Worm (Caenorhabditis elegans): ENCODE results near the gene C33H5.2.

The C33H5.2 gene

ce11 chrIV:7785506-7786065 is 19.3 kb upstream of the C33H5.2 start, which contains the start of gene tag-322:
TSS of gene tag-322 (minus strand) at chrIV:7785556.
- peak; percentile 42 for TF ChIP-seq nhr-102 (tag; optimal IDR thresholded peaks at IDR 0.05)
- TF ChIP-seq dpl-1 (GFP tag; optimal IDR thresholded peaks at IDR 0.05), result peak; percentile 71
- TF ChIP-seq pha-4 (GFP tag; IDR thresholded peaks at IDR 0.05), result no peak
- TF ChIP-seq pha-4 (tag; optimal IDR thresholded peaks at IDR 0.05), result peak; percentile 18
- no peak for TF ChIP-seq ceh-20 (GFP tag; IDR thresholded peaks at IDR 0.05)
- TF ChIP-seq madf-5 (GFP tag; IDR thresholded peaks at IDR 0.05), result no peak
- peak; percentile 84 for TF ChIP-seq mes-2 (tag; optimal IDR thresholded peaks at IDR 0.05; ENCODE audit: poor library complexity, severe bottlenecking)
- TF ChIP-seq dmd-6 (GFP tag; IDR thresholded peaks at IDR 0.05), result peak; percentile 25; the same call in 1 of the 2 replicates
- TF ChIP-seq lin-38 (GFP tag; IDR thresholded peaks at IDR 0.05), result peak; percentile 96
- TF ChIP-seq ama-1 (optimal IDR thresholded peaks at IDR 0.05), result peak; percentile 44
- TF ChIP-seq hlh-11 (tag; optimal IDR thresholded peaks at IDR 0.05), result peak; percentile 32
- peak; percentile 44 for TF ChIP-seq nhr-28 (tag; optimal IDR thresholded peaks at IDR 0.05)
- TF ChIP-seq lin-13 (GFP tag; optimal IDR thresholded peaks at IDR 0.05), result peak; percentile 21
- peak in 1 of 2 experiments; percentile 4 for TF ChIP-seq hif-1 (tag; optimal IDR thresholded peaks at IDR 0.05)
- TF ChIP-seq ceh-44 (GFP tag; IDR thresholded peaks at IDR 0.05), result no peak
- peak; percentile 58 for TF ChIP-seq spr-1 (tag; optimal IDR thresholded peaks at IDR 0.05)
- peak; percentile 54 for TF ChIP-seq hlh-30 (tag; optimal IDR thresholded peaks at IDR 0.05; ENCODE audit: insufficient read depth)
- no peak for TF ChIP-seq duxl-1 (tag; optimal IDR thresholded peaks at IDR 0.05; ENCODE audit: poor library complexity)
- TF ChIP-seq nhr-77 (tag; optimal IDR thresholded peaks at IDR 0.05), result peak; percentile 42
- TF ChIP-seq ztf-7 (tag; optimal IDR thresholded peaks at IDR 0.05), result peak; percentile 11
- no peak for TF ChIP-seq mdl-1 (tag; optimal IDR thresholded peaks at IDR 0.05)
- no peak for TF ChIP-seq skn-1 (tag; optimal IDR thresholded peaks at IDR 0.05)
- TF ChIP-seq T20F7.1 (GFP tag; optimal IDR thresholded peaks at IDR 0.05), result peak; percentile 47
- TF ChIP-seq ceh-82 (tag; optimal IDR thresholded peaks at IDR 0.05), result no peak
- TF ChIP-seq nhr-76 (tag; optimal IDR thresholded peaks at IDR 0.05), result no peak
- peak; percentile 62 for TF ChIP-seq rbr-2 (tag; optimal IDR thresholded peaks at IDR 0.05)
- TF ChIP-seq daf-16 (GFP tag; optimal IDR thresholded peaks at IDR 0.05), result peak in 1 of 2 experiments; percentile 32
- peak; percentile 45 for TF ChIP-seq daf-16 (tag; optimal IDR thresholded peaks at IDR 0.05)
- peak; percentile 31 for TF ChIP-seq nhr-6 (tag; optimal IDR thresholded peaks at IDR 0.05)
- no peak for TF ChIP-seq jun-1 (tag; optimal IDR thresholded peaks at IDR 0.05)
- TF ChIP-seq dve-1 (tag; optimal IDR thresholded peaks at IDR 0.05; ENCODE audit: insufficient read depth), result peak; percentile 70
- TF ChIP-seq lsy-2 (tag; optimal IDR thresholded peaks at IDR 0.05), result peak; percentile 32 to 92
- 0 out of 2 replicates have a peak, but pooled peaks have one; percentile 32 for TF ChIP-seq arid-1 (GFP tag; conservative IDR thresholded peaks at IDR 0.05)
- peak; percentile 16 for TF ChIP-seq F37D6.2 (tag; optimal IDR thresholded peaks at IDR 0.05)
- TF ChIP-seq mep-1 (tag; optimal IDR thresholded peaks at IDR 0.05), result peak; percentile 85

ce11 chrIV:7789521-7789949 is 15.3 kb upstream of the C33H5.2 start, which contains the start of gene imp-3:
TSS of gene imp-3 (minus strand) at chrIV:7789613.
- TF ChIP-seq nhr-10 (tag; optimal IDR thresholded peaks at IDR 0.05) (peak; percentile 15), dve-1 (tag; optimal IDR thresholded peaks at IDR 0.05; ENCODE audit: insufficient read depth) (peak; percentile 62), php-3 (GFP tag; IDR thresholded peaks at IDR 0.05) (0 out of 2 replicates have a peak, but pooled peaks have one; percentile 30), egl-43 (GFP tag; IDR thresholded peaks at IDR 0.05) (0 out of 2 replicates have a peak, but pooled peaks have one; percentile 27), unc-62 (GFP tag; optimal IDR thresholded peaks at IDR 0.05 in 1 of 2) (peak in 1 of 2 experiments; percentile 12), unc-62 (tag; optimal IDR thresholded peaks at IDR 0.05) (no peak), ctbp-1 (GFP tag; IDR thresholded peaks at IDR 0.05) (peak; percentile 22; the same call in 1 of the 2 replicates), Y75B8A.6 (GFP tag; IDR thresholded peaks at IDR 0.05) (no peak), madf-5 (GFP tag; IDR thresholded peaks at IDR 0.05) (peak in 1 of 2 experiments; percentile 76; a peak in 2 of 4 replicates), nhr-25 (tag; optimal IDR thresholded peaks at IDR 0.05; ENCODE audit: borderline replicate concordance, insufficient read depth) (no peak), snpc-1.2 (GFP tag; IDR thresholded peaks at IDR 0.05) (peak; percentile 30; the same call in 1 of the 2 replicates), mes-2 (tag; optimal IDR thresholded peaks at IDR 0.05; ENCODE audit: poor library complexity, severe bottlenecking) (peak; percentile 52), nhr-111 (GFP tag; optimal IDR thresholded peaks at IDR 0.05) (peak; percentile 40), ama-1 (optimal IDR thresholded peaks at IDR 0.05) (peak; percentile 97), T20F7.1 (GFP tag; optimal IDR thresholded peaks at IDR 0.05) (peak; percentile 69), snpc-4 (tag; optimal IDR thresholded peaks at IDR 0.05) (no peak), lin-29 (GFP tag; IDR thresholded peaks at IDR 0.05) (0 out of 2 replicates have a peak, but pooled peaks have one; percentile 23), skn-1 (tag; optimal IDR thresholded peaks at IDR 0.05) (no peak), mxl-2 (GFP tag; conservative IDR thresholded peaks at IDR 0.05) (peak; percentile 46; the same call in 1 of the 2 replicates), hlh-11 (tag; optimal IDR thresholded peaks at IDR 0.05) (peak; percentile 67), lin-38 (GFP tag; IDR thresholded peaks at IDR 0.05) (peak; percentile 77)
